Fruit fly (Drosophila melanogaster): ENCODE data around the gene CG6569.
A peak's percentile ranks its signal among the peaks of the same experiment; 100 is the strongest.

Gene CG6569

dm6 chr3R:21893929-21894328 is 26.2 kb upstream of the CG6569 start:
- TF ChIP-seq Hnf4 (GFP tag; optimal IDR thresholded peaks at IDR 0.05): no peak
- peak; percentile 12 for TF ChIP-seq h (GFP tag; optimal IDR thresholded peaks at IDR 0.05)
- TF ChIP-seq Rel (GFP tag; optimal IDR thresholded peaks at IDR 0.05): no peak
- no peak for TF ChIP-seq Rel (tag; optimal IDR thresholded peaks at IDR 0.05)
- no peak for TF ChIP-seq Jra (GFP tag; optimal IDR thresholded peaks at IDR 0.05)
- no peak for TF ChIP-seq Mio (GFP tag; optimal IDR thresholded peaks at IDR 0.05)
- TF ChIP-seq Hr78 (GFP tag; optimal IDR thresholded peaks at IDR 0.05): no peak
- TF ChIP-seq br (GFP tag; optimal IDR thresholded peaks at IDR 0.05): no peak
- TF ChIP-seq foxo (GFP tag; optimal IDR thresholded peaks at IDR 0.05): peak in 1 of 2 experiments; percentile 22
- TF ChIP-seq sv (GFP tag; optimal IDR thresholded peaks at IDR 0.05): no peak
- TF ChIP-seq Hr83 (GFP tag; optimal IDR thresholded peaks at IDR 0.05; ENCODE audit: poor library complexity, severe bottlenecking): no peak
- no peak for TF ChIP-seq OdsH (GFP tag; optimal IDR thresholded peaks at IDR 0.05)
- TF ChIP-seq CG32264 (GFP tag; optimal IDR thresholded peaks at IDR 0.05): no peak
- peak; percentile 20 for TF ChIP-seq Sp1 (GFP tag; optimal IDR thresholded peaks at IDR 0.05)
- TF ChIP-seq rgr (GFP tag; optimal IDR thresholded peaks at IDR 0.05): no peak
- TF ChIP-seq Vsx2 (GFP tag; optimal IDR thresholded peaks at IDR 0.05; ENCODE audit: partially characterized antibody): no peak
- TF ChIP-seq GATAd (GFP tag; optimal IDR thresholded peaks at IDR 0.05): no peak
- no peak for TF ChIP-seq tai (GFP tag; optimal IDR thresholded peaks at IDR 0.05)
- no peak for TF ChIP-seq fru (GFP tag; optimal IDR thresholded peaks at IDR 0.05)
- peak; percentile 26 for TF ChIP-seq HLH106 (tag; optimal IDR thresholded peaks at IDR 0.05)
- TF ChIP-seq Dfd (GFP tag; optimal IDR thresholded peaks at IDR 0.05): no peak
- TF ChIP-seq pan (optimal IDR thresholded peaks at IDR 0.05): no peak
- no peak for TF ChIP-seq CrebA (GFP tag; optimal IDR thresholded peaks at IDR 0.05; ENCODE audit: borderline replicate concordance)
- TF ChIP-seq sage (GFP tag; optimal IDR thresholded peaks at IDR 0.05): no peak
- TF ChIP-seq Dif (GFP tag; optimal IDR thresholded peaks at IDR 0.05; ENCODE audit: partially characterized antibody): no peak
- TF ChIP-seq dsf (GFP tag; optimal IDR thresholded peaks at IDR 0.05; ENCODE audit: borderline replicate concordance): no peak
- TF ChIP-seq woc (GFP tag; optimal IDR thresholded peaks at IDR 0.05): no peak
- no peak for TF ChIP-seq dl (GFP tag; optimal IDR thresholded peaks at IDR 0.05; ENCODE audit: insufficient read depth in 1 of 2, partially characterized antibody in 2 of 2)
- no peak for TF ChIP-seq Myc (optimal IDR thresholded peaks at IDR 0.05)
- peak; percentile 1 for TF ChIP-seq psq (GFP tag; optimal IDR thresholded peaks at IDR 0.05)
- TF ChIP-seq CG9705 (GFP tag; optimal IDR thresholded peaks at IDR 0.05): no peak
- no peak for TF ChIP-seq brk (GFP tag; optimal IDR thresholded peaks at IDR 0.05)
- TF ChIP-seq usp (GFP tag; optimal IDR thresholded peaks at IDR 0.05): no peak
- no peak for TF ChIP-seq dmrt93B (GFP tag; optimal IDR thresholded peaks at IDR 0.05)
- no peak for TF ChIP-seq N (GFP tag; optimal IDR thresholded peaks at IDR 0.05)
- no peak for TF ChIP-seq jim (GFP tag; optimal IDR thresholded peaks at IDR 0.05)
- TF ChIP-seq ey (GFP tag; optimal IDR thresholded peaks at IDR 0.05): no peak
- no peak for TF ChIP-seq Abd-B (GFP tag; optimal IDR thresholded peaks at IDR 0.05)
- no peak for TF ChIP-seq lola (GFP tag; optimal IDR thresholded peaks at IDR 0.05)

DNA sequence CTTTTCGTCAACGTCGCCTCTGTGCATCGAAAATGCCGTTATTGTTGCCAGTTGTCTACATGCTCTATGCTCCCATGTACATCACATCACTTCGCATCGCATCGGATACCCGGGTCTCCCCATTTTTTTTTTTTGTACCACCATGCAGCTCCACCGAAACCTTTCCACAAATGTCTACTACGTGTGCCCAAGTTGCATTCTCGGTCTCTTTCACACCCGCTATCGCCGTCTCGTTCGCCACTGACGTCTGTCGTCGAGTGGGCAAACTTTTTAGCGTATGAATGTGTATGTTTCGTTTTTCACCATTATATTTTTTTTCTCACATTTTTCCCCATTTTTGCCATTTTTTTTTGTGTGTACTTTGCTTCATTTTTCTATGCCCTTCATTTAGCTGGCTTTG is 24.7 kb upstream of the CG6569 start:
- TF ChIP-seq Sp1 (GFP tag; optimal IDR thresholded peaks at IDR 0.05): peak; percentile 19
- TF ChIP-seq woc (GFP tag; optimal IDR thresholded peaks at IDR 0.05): no peak

- TF ChIP-seq lola (GFP tag; optimal IDR thresholded peaks at IDR 0.05): no peak
- no peak for TF ChIP-seq dl (GFP tag; optimal IDR thresholded peaks at IDR 0.05; ENCODE audit: insufficient read depth in 1 of 2, partially characterized antibody in 2 of 2)
- no peak for TF ChIP-seq Rel (GFP tag; optimal IDR thresholded peaks at IDR 0.05)
- peak; percentile 5 for TF ChIP-seq Rel (tag; optimal IDR thresholded peaks at IDR 0.05)
Measured at dm6 chr3R:21890739-21891138, 23.0 kb upstream of the CG6569 start.

Measured in whole organism, wandering third instar larva.